Worm (Caenorhabditis elegans): ENCODE results near the gene srsx-3.

DNA sequence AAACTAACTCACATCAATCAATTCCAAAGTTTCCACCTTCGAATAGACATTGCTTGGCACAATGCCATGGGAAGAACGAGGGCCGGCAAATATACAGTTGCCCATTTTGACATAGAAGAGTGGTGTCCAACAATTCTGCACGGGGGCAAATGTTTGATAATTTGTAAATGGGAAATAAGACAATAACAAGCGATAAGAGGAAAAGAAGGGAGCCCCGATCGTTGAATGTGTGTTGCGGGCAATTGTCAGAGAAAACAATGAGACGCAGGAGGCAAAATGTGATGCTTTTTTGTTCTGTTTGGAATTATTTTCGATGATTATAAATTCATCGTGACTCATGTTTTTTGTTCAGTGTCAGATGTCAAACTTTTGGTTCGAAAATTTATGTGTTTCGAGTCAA is 19.2 kb upstream of the srsx-3 start, which contains the start of gene pals-34:
- TF ChIP-seq unc-62 (GFP tag; optimal IDR thresholded peaks at IDR 0.05), result no peak
- no peak for TF ChIP-seq ceh-100 (GFP tag; IDR thresholded peaks at IDR 0.05)
- TF ChIP-seq aptf-3 (GFP tag; IDR thresholded peaks at IDR 0.05), result no peak
- no peak for TF ChIP-seq nfya-1 (tag; optimal IDR thresholded peaks at IDR 0.05; ENCODE audit: borderline replicate concordance, insufficient read depth)
- TF ChIP-seq ama-1 (optimal IDR thresholded peaks at IDR 0.05), result no peak
- TF ChIP-seq ama-1 (GFP tag; optimal IDR thresholded peaks at IDR 0.05), result no peak
- TF ChIP-seq madf-3 (GFP tag; IDR thresholded peaks at IDR 0.05), result no peak
- no peak for TF ChIP-seq F57C9.4 (tag; optimal IDR thresholded peaks at IDR 0.05)
